Fruit fly (Drosophila melanogaster) whole organism, wandering third instar larva: ENCODE results near the gene Klp31E.

Experiments
- Abd-B ChIP-seq: fragments of >200 bp; optimal IDR thresholded peaks from 2 replicates; lab custom pipeline; 2017; ENCODE audit warnings: missing biosample characterization, missing genetic modification characterization
- foxo ChIP-seq, 2 experiments: fragments of 200-800 bp; sonication (Bioruptor generic); optimal IDR thresholded peaks; 2 replicates in 1 of 2; 3 replicates in 1 of 2; lab custom pipeline; 2016 to 2017; ENCODE audit warnings: missing biosample characterization in 2 of 2, missing genetic modification characterization in 2 of 2
- lola ChIP-seq: fragments of >200 bp; optimal IDR thresholded peaks from 2 replicates; lab custom pipeline; 2017; ENCODE audit warnings: missing biosample characterization, missing genetic modification characterization
- psq ChIP-seq: fragments of 200-800 bp; sonication (Bioruptor generic); optimal IDR thresholded peaks from 3 replicates; lab custom pipeline; 2017; ENCODE audit warnings: missing biosample characterization, mild to moderate bottlenecking, missing genetic modification characterization, moderate library complexity
- usp ChIP-seq: fragments of >200 bp; optimal IDR thresholded peaks from 2 replicates; lab custom pipeline; 2017; ENCODE audit warnings: missing biosample characterization, missing genetic modification characterization

DNA sequence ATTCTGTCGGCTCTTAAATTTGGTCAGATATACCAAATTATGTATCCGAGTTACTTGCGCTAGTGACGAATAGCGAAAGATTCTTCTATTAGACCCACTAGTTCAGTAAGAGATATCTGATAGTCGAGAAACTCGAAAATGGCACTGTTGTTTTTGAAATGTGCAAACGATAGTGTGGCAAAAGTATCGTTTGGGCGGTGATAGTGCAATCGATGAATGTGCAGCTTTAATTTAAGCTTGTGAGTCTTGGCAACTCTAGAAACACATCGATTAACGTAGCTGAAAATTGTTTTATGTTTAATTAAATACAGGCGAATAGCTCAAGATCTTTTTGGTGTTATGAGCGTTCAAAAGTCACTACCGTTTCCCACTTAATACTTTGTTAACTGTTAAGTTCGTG lies 23.5 kb downstream of the Klp31E start, which contains the start of gene STUB1:
- TF ChIP-seq Abd-B (GFP tag; lab: Kevin White, UChicago) = no peak
- TF ChIP-seq psq (GFP tag; lab: Kevin White, UChicago) = no peak
- TF ChIP-seq usp (GFP tag; lab: Kevin White, UChicago) = no peak
- no peak for TF ChIP-seq foxo (GFP tag; optimal IDR thresholded peaks at IDR 0.05; lab: Kevin White, UChicago)
- no peak for TF ChIP-seq lola (GFP tag; lab: Kevin White, UChicago)
